Worm (Caenorhabditis elegans) whole organism, young adult: ENCODE measurements around the gene hpo-36.

Experiments used
- B0019.2 ChIP-seq: fragments of 200-800 bp; sonication (Bioruptor generic); conservative IDR thresholded peaks from 2 replicates; pipeline ENCODE4 v1.3.6; 2022; ENCODE audit warnings: missing genetic modification reagents, missing genetic modification characterization, missing compliant biosample characterization
- B0336.3 ChIP-seq: fragments of 200-800 bp; sonication (Bioruptor generic); IDR thresholded peaks from 2 replicates; pipeline ENCODE4 v1.3.6; 2022; ENCODE audit warnings: missing genetic modification characterization, missing compliant biosample characterization
- F22D6.2 ChIP-seq: sonication (generic microtip); optimal IDR thresholded peaks from 2 replicates; lab custom pipeline; 2016; ENCODE audit warnings: mild to moderate bottlenecking, missing genetic modification characterization, missing compliant biosample characterization
- F23B12.7 ChIP-seq: sonication (generic microtip); optimal IDR thresholded peaks from 2 replicates; lab custom pipeline; 2017; ENCODE audit warnings: missing genetic modification characterization, mild to moderate bottlenecking, missing compliant biosample characterization, antibody characterized with exemption, moderate library complexity; ENCODE audit not compliant: insufficient read depth
- F37B4.10 ChIP-seq: fragments of 200-800 bp; sonication (Bioruptor generic); IDR thresholded peaks from 2 replicates; pipeline ENCODE4 v1.3.6; 2022; ENCODE audit warnings: missing genetic modification characterization, missing compliant biosample characterization
- K12H6.12 ChIP-seq: fragments of 200-800 bp; sonication (Bioruptor generic); optimal IDR thresholded peaks from 2 replicates; lab custom pipeline; 2018; ENCODE audit warnings: mild to moderate bottlenecking, missing genetic modification characterization, missing compliant biosample characterization
- T26A5.8 ChIP-seq: sonication (generic microtip); optimal IDR thresholded peaks from 2 replicates; lab custom pipeline; 2016; ENCODE audit warnings: missing genetic modification characterization, missing compliant biosample characterization
- akir-1 ChIP-seq: fragments of 200-800 bp; sonication (Bioruptor generic); optimal IDR thresholded peaks from 2 replicates; lab custom pipeline; 2018; ENCODE audit warnings: mild to moderate bottlenecking, missing genetic modification characterization, moderate library complexity, missing compliant biosample characterization
- ama-1 ChIP-seq, 3 experiments: fragments of 150-350 bp in 1 of 3; sonication (generic microtip) in 2 of 3; optimal IDR thresholded peaks; 2 replicates each; lab custom pipeline; 2014 to 2018; ENCODE audit warnings: missing biosample characterization in 2 of 3, missing genetic modification characterization in 2 of 3, missing genetic modification reagents in 2 of 3
- attf-3 ChIP-seq: fragments of 200-800 bp; sonication (Bioruptor generic); conservative IDR thresholded peaks from 2 replicates; pipeline ENCODE4 v1.3.6; 2022; ENCODE audit warnings: missing genetic modification reagents, missing genetic modification characterization, missing compliant biosample characterization
- attf-5 ChIP-seq: fragments of 200-800 bp; sonication (Bioruptor generic); optimal IDR thresholded peaks from 2 replicates; lab custom pipeline; 2018; ENCODE audit warnings: mild to moderate bottlenecking, missing genetic modification characterization, missing compliant biosample characterization
- attf-6 ChIP-seq: fragments of 200-800 bp; sonication (Bioruptor generic); IDR thresholded peaks from 2 replicates; pipeline ENCODE4 v1.3.6; 2022; ENCODE audit warnings: missing genetic modification reagents, missing genetic modification characterization, missing compliant biosample characterization
- bed-2 ChIP-seq: fragments of 200-800 bp; sonication (Bioruptor generic); IDR thresholded peaks from 2 replicates; pipeline ENCODE4 v1.3.6; 2022; ENCODE audit warnings: missing genetic modification reagents, missing genetic modification characterization, missing compliant biosample characterization
- ccch-3 ChIP-seq: fragments of 200-800 bp; sonication (Bioruptor generic); optimal IDR thresholded peaks from 2 replicates; lab custom pipeline; 2018; ENCODE audit warnings: mild to moderate bottlenecking, missing genetic modification characterization, missing compliant biosample characterization
- cebp-2 ChIP-seq: fragments of 200-800 bp; sonication (Bioruptor generic); IDR thresholded peaks from 2 replicates; pipeline ENCODE4 v1.3.6; 2022; ENCODE audit warnings: missing genetic modification characterization, missing compliant biosample characterization
- ceh-100 ChIP-seq: fragments of 200-800 bp; sonication (Bioruptor generic); IDR thresholded peaks from 2 replicates; pipeline ENCODE4 v1.3.6; 2022; ENCODE audit warnings: missing genetic modification reagents, missing genetic modification characterization, missing compliant biosample characterization
- ceh-27 ChIP-seq: fragments of 200-800 bp; sonication (Bioruptor generic); optimal IDR thresholded peaks from 2 replicates; lab custom pipeline; 2018; ENCODE audit warnings: mild to moderate bottlenecking, missing genetic modification characterization, moderate library complexity, missing compliant biosample characterization
- ceh-91 ChIP-seq: fragments of 200-800 bp; sonication (Bioruptor generic); IDR thresholded peaks from 2 replicates; pipeline ENCODE4 v1.3.6; 2022; ENCODE audit warnings: missing genetic modification reagents, missing genetic modification characterization, missing compliant biosample characterization
- chd-7 ChIP-seq: sonication (generic microtip); optimal IDR thresholded peaks from 2 replicates; lab custom pipeline; 2016; ENCODE audit warnings: mild to moderate bottlenecking, missing genetic modification characterization, moderate library complexity, missing compliant biosample characterization
- ets-4 ChIP-seq: fragments of 200-800 bp; sonication (Bioruptor generic); optimal IDR thresholded peaks from 2 replicates; lab custom pipeline; 2018; ENCODE audit warnings: mild to moderate bottlenecking, missing genetic modification characterization, missing compliant biosample characterization
- hlh-12 ChIP-seq: sonication (generic microtip); optimal IDR thresholded peaks from 2 replicates; lab custom pipeline; 2016; ENCODE audit warnings: missing genetic modification characterization, missing compliant biosample characterization
- hmg-1.2 ChIP-seq: fragments of 200-800 bp; sonication (Bioruptor generic); IDR thresholded peaks from 2 replicates; pipeline ENCODE4 v1.3.6; 2022; ENCODE audit warnings: missing genetic modification reagents, missing genetic modification characterization, missing compliant biosample characterization
- hsf-1 ChIP-seq: fragments of 200-800 bp; sonication (Bioruptor generic); IDR thresholded peaks from 2 replicates; pipeline ENCODE4 v1.3.6; 2022; ENCODE audit warnings: missing genetic modification reagents, missing genetic modification characterization, missing compliant biosample characterization
- lin-54 ChIP-seq: fragments of 200-800 bp; sonication (Bioruptor generic); optimal IDR thresholded peaks from 2 replicates; lab custom pipeline; 2018; ENCODE audit warnings: mild to moderate bottlenecking, missing genetic modification characterization, missing compliant biosample characterization
- madf-6 ChIP-seq: fragments of 200-800 bp; sonication (Bioruptor generic); IDR thresholded peaks from 2 replicates; pipeline ENCODE4 v1.3.6; 2022; ENCODE audit warnings: missing genetic modification reagents, missing genetic modification characterization, missing compliant biosample characterization
- mcd-1 ChIP-seq: fragments of 200-800 bp; sonication (Bioruptor generic); IDR thresholded peaks from 2 replicates; pipeline ENCODE4 v1.3.6; 2022; ENCODE audit warnings: missing genetic modification reagents, missing genetic modification characterization, missing compliant biosample characterization
- nfya-2 ChIP-seq: fragments of 200-800 bp; sonication (Bioruptor generic); IDR thresholded peaks from 2 replicates; pipeline ENCODE4 v1.3.6; 2022; ENCODE audit warnings: missing genetic modification reagents, missing genetic modification characterization, missing compliant biosample characterization
- pbrm-1 ChIP-seq: fragments of 200-800 bp; sonication (Bioruptor generic); IDR thresholded peaks from 2 replicates; pipeline ENCODE4 v1.3.6; 2022; ENCODE audit warnings: missing genetic modification reagents, missing genetic modification characterization, missing compliant biosample characterization
- rcor-1 ChIP-seq: fragments of 200-800 bp; sonication (Bioruptor generic); IDR thresholded peaks from 2 replicates; pipeline ENCODE4 v1.3.6; 2022; ENCODE audit warnings: missing genetic modification reagents, missing genetic modification characterization, missing compliant biosample characterization
- rec-8 ChIP-seq, 2 experiments: sonication (generic microtip); optimal IDR thresholded peaks; 2 replicates each; lab custom pipeline; 2016; ENCODE audit warnings: mild to moderate bottlenecking in 2 of 2, missing genetic modification characterization in 2 of 2, missing genetic modification reagents in 2 of 2, missing genotype in 2 of 2, missing biosample characterization in 1 of 2, missing compliant biosample characterization in 1 of 2, moderate library complexity in 1 of 2
- snpc-1.1 ChIP-seq: sonication (generic microtip); optimal IDR thresholded peaks from 2 replicates; lab custom pipeline; 2017; ENCODE audit warnings: missing genetic modification characterization, mild to moderate bottlenecking, missing compliant biosample characterization, antibody characterized with exemption, moderate library complexity, missing genotype, missing genetic modification reagents; ENCODE audit not compliant: insufficient read depth
- snpc-4 ChIP-seq, 5 experiments: fragments of 150-350 bp in 1 of 5; sonication (generic microtip) in 4 of 5; optimal IDR thresholded peaks; 2 replicates each; lab custom pipeline; 2014 to 2018; ENCODE audit warnings: missing genetic modification characterization in 5 of 5, missing biosample characterization in 3 of 5, antibody characterized with exemption in 2 of 5, mild to moderate bottlenecking in 2 of 5, missing compliant biosample characterization in 2 of 5, missing genotype in 2 of 5, moderate library complexity in 2 of 5, missing genetic modification reagents in 1 of 5
- tbp1 ChIP-seq: fragments of 200-800 bp; sonication (Bioruptor generic); optimal IDR thresholded peaks from 2 replicates; lab custom pipeline; 2018; ENCODE audit warnings: mild to moderate bottlenecking, missing genetic modification characterization, missing compliant biosample characterization
- tbx-9 ChIP-seq: sonication (generic microtip); optimal IDR thresholded peaks from 2 replicates; lab custom pipeline; 2016; ENCODE audit warnings: borderline replicate concordance, missing genetic modification characterization, inconsistent platforms, missing compliant biosample characterization
- zfh-2 ChIP-seq: fragments of 200-800 bp; sonication (Bioruptor generic); conservative IDR thresholded peaks from 2 replicates; pipeline ENCODE4 v1.3.6; 2022; ENCODE audit warnings: missing genetic modification reagents, missing genetic modification characterization, missing compliant biosample characterization
- zim-3 ChIP-seq: sonication (generic microtip); optimal IDR thresholded peaks from 2 replicates; lab custom pipeline; 2017; ENCODE audit warnings: mild to moderate bottlenecking, missing genetic modification characterization, moderate library complexity, missing compliant biosample characterization
- ztf-22 ChIP-seq: fragments of 200-800 bp; sonication (Bioruptor generic); optimal IDR thresholded peaks from 2 replicates; lab custom pipeline; 2018; ENCODE audit warnings: mild to moderate bottlenecking, missing genetic modification characterization, moderate library complexity, missing compliant biosample characterization
- ztf-25 ChIP-seq: fragments of 200-800 bp; sonication (Bioruptor generic); IDR thresholded peaks from 2 replicates; pipeline ENCODE4 v1.3.6; 2022; ENCODE audit warnings: missing genetic modification reagents, missing genetic modification characterization, missing compliant biosample characterization

The hpo-36 gene

ce11 chrV:3703888-3704287 lies 35.3 kb downstream of the hpo-36 start (continued):
- no peak for TF ChIP-seq tbx-9 (tag; lab: Kevin White, UChicago)
- no peak for TF ChIP-seq ets-4 (GFP tag; lab: Kevin White, UChicago)
- TF ChIP-seq B0336.3 (GFP tag; lab: Robert Waterston, UW), result peak; percentile 41; the same call in 1 of the 2 replicates
- no peak for TF ChIP-seq ztf-25 (GFP tag; lab: Robert Waterston, UW)
- TF ChIP-seq zim-3 (tag; lab: Kevin White, UChicago), result no peak
- peak; percentile 40 for TF ChIP-seq attf-5
- no peak for TF ChIP-seq chd-7 (tag; lab: Kevin White, UChicago)
- no peak for TF ChIP-seq F22D6.2 (tag; lab: Kevin White, UChicago)
- TF ChIP-seq attf-6, result no peak
- TF ChIP-seq hsf-1, result no peak
- TF ChIP-seq ceh-100 (GFP tag; lab: Robert Waterston, UW), result no peak
- TF ChIP-seq snpc-4 (GFP tag; optimal IDR thresholded peaks at IDR 0.05; lab: Kevin White, UChicago), result no peak
- TF ChIP-seq snpc-4 (tag; optimal IDR thresholded peaks at IDR 0.05; lab: Kevin White, UChicago), result peak in 3 of 4 experiments; percentile 1 to 38 (median 1)
- TF ChIP-seq ceh-91, result no peak
- TF ChIP-seq F23B12.7, result no peak
- TF ChIP-seq ceh-27, result peak; percentile 25
- TF ChIP-seq zfh-2 (GFP tag; lab: Robert Waterston, UW), result peak; percentile 81
- peak; percentile 17 for TF ChIP-seq lin-54
- no peak for TF ChIP-seq F37B4.10 (GFP tag; lab: Robert Waterston, UW)
- no peak for TF ChIP-seq akir-1 (GFP tag; lab: Kevin White, UChicago)
- TF ChIP-seq bed-2 (GFP tag; lab: Robert Waterston, UW), result no peak
- TF ChIP-seq ztf-22 (GFP tag; lab: Kevin White, UChicago), result no peak
- TF ChIP-seq mcd-1, result peak; percentile 49; the same call in 1 of the 2 replicates
- no peak for TF ChIP-seq ama-1 (optimal IDR thresholded peaks at IDR 0.05; lab: Kevin White, UChicago)
- no peak for TF ChIP-seq ama-1 (GFP tag; optimal IDR thresholded peaks at IDR 0.05; lab: Kevin White, UChicago)
- no peak for TF ChIP-seq rec-8 (tag; optimal IDR thresholded peaks at IDR 0.05; lab: Kevin White, UChicago)
- TF ChIP-seq T26A5.8 (tag; lab: Kevin White, UChicago), result no peak
- TF ChIP-seq K12H6.12 (tag; lab: Kevin White, UChicago), result peak; percentile 13
- peak; percentile 14 for TF ChIP-seq tbp1 (GFP tag; lab: Kevin White, UChicago)
- TF ChIP-seq hmg-1.2 (GFP tag; lab: Robert Waterston, UW), result peak; percentile 98
- TF ChIP-seq rcor-1 (GFP tag; lab: Robert Waterston, UW), result 0 out of 2 replicates have a peak, but pooled peaks have one; percentile 27
- no peak for TF ChIP-seq nfya-2 (GFP tag; lab: Robert Waterston, UW)
- TF ChIP-seq B0019.2 (GFP tag; lab: Robert Waterston, UW), result no peak
- no peak for TF ChIP-seq snpc-1.1 (tag; lab: Kevin White, UChicago)
- TF ChIP-seq cebp-2 (GFP tag; lab: Robert Waterston, UW), result no peak

ce11 chrV:3702998-3703397 lies 36.2 kb downstream of the hpo-36 start:
- TF ChIP-seq hlh-12 (tag; lab: Kevin White, UChicago), result no peak
- TF ChIP-seq hmg-1.2 (GFP tag; lab: Robert Waterston, UW), result peak; percentile 79
- TF ChIP-seq mcd-1, result no peak
- TF ChIP-seq madf-6 (GFP tag; lab: Robert Waterston, UW), result peak; percentile 18; the same call in 1 of the 2 replicates
- TF ChIP-seq ccch-3 (GFP tag; lab: Kevin White, UChicago), result no peak
- TF ChIP-seq attf-3 (GFP tag; lab: Robert Waterston, UW), result no peak
- 0 out of 2 replicates have a peak, but pooled peaks have one; percentile 17 for TF ChIP-seq pbrm-1 (GFP tag; lab: Robert Waterston, UW)
- TF ChIP-seq, all 124 proteins: peak for 3
